Worm (Caenorhabditis elegans) whole organism, L2 larva: ENCODE measurements around the gene C14C11.4.

ENCODE experiments used
- F13H6.1 ChIP-seq: sonication (generic microtip); optimal IDR thresholded peaks from 2 replicates; lab custom pipeline; 2016; ENCODE audit warnings: missing genetic modification characterization, missing compliant biosample characterization
- Y55F3AM.14 ChIP-seq: fragments of 200-800 bp; sonication (Bioruptor generic); optimal IDR thresholded peaks from 2 replicates; lab custom pipeline; 2018; ENCODE audit warnings: mild to moderate bottlenecking, missing genetic modification characterization, missing compliant biosample characterization
- aly-2 ChIP-seq: fragments of 150-350 bp; optimal IDR thresholded peaks from 2 replicates; lab custom pipeline; 2014; ENCODE audit warnings: missing biosample characterization, missing genetic modification characterization
- ama-1 ChIP-seq: fragments of 150-350 bp; optimal IDR thresholded peaks from 2 replicates; lab custom pipeline; 2018; ENCODE audit warnings: inconsistent platforms
- blmp-1 ChIP-seq: sonication (generic microtip); optimal IDR thresholded peaks from 2 replicates; lab custom pipeline; 2017; ENCODE audit warnings: missing genetic modification characterization, mild to moderate bottlenecking, missing compliant biosample characterization, antibody characterized with exemption, moderate library complexity; ENCODE audit not compliant: insufficient read depth
- ceh-16 ChIP-seq: fragments of 150-350 bp; optimal IDR thresholded peaks from 2 replicates; lab custom pipeline; 2014; ENCODE audit warnings: missing biosample characterization, missing genetic modification characterization
- ceh-82 ChIP-seq: fragments of 150-350 bp; optimal IDR thresholded peaks from 2 replicates; lab custom pipeline; 2014; ENCODE audit warnings: missing biosample characterization, missing genetic modification characterization
- dmd-4 ChIP-seq: sonication (generic microtip); optimal IDR thresholded peaks from 2 replicates; lab custom pipeline; 2017; ENCODE audit warnings: missing biosample characterization, missing genetic modification characterization
- egl-27 ChIP-seq: sonication (generic microtip); optimal IDR thresholded peaks from 3 replicates; lab custom pipeline; 2017; ENCODE audit warnings: missing biosample characterization, missing genetic modification reagents, missing genetic modification characterization
- fos-1 ChIP-seq: fragments of 150-350 bp; optimal IDR thresholded peaks from 2 replicates; lab custom pipeline; 2014; ENCODE audit warnings: missing biosample characterization, missing genetic modification characterization
- lin-39 ChIP-seq: fragments of 150-350 bp; optimal IDR thresholded peaks from 2 replicates; lab custom pipeline; 2014; ENCODE audit warnings: missing biosample characterization, missing genetic modification reagents, missing genetic modification characterization
- lsy-2 ChIP-seq, 2 experiments: fragments of 150-350 bp in 1 of 2; sonication (generic microtip) in 1 of 2; optimal IDR thresholded peaks; 2 replicates each; lab custom pipeline; 2014 to 2017; ENCODE audit warnings: missing biosample characterization in 2 of 2, missing genetic modification characterization in 2 of 2
- mab-5 ChIP-seq: fragments of 150-350 bp; optimal IDR thresholded peaks from 2 replicates; lab custom pipeline; 2014; ENCODE audit warnings: missing biosample characterization, missing genetic modification characterization
- mbf-1 ChIP-seq: sonication (generic microtip); optimal IDR thresholded peaks from 2 replicates; lab custom pipeline; 2017; ENCODE audit warnings: missing biosample characterization, missing genetic modification characterization
- mdl-1 ChIP-seq, 2 experiments: fragments of 150-350 bp in 1 of 2; sonication (generic microtip) in 1 of 2; optimal IDR thresholded peaks; 2 replicates each; lab custom pipeline; 2017; ENCODE audit warnings: missing biosample characterization in 2 of 2, missing genetic modification characterization in 2 of 2
- nhr-11 ChIP-seq: fragments of 150-350 bp; optimal IDR thresholded peaks from 2 replicates; lab custom pipeline; 2014; ENCODE audit warnings: missing biosample characterization, missing genetic modification characterization
- nhr-12 ChIP-seq: fragments of 150-350 bp; optimal IDR thresholded peaks from 2 replicates; lab custom pipeline; 2014; ENCODE audit warnings: missing biosample characterization, missing genetic modification characterization
- nhr-129 ChIP-seq: fragments of 150-350 bp; optimal IDR thresholded peaks from 2 replicates; lab custom pipeline; 2014; ENCODE audit warnings: missing biosample characterization, missing genetic modification characterization
- nhr-21 ChIP-seq: fragments of 150-350 bp; optimal IDR thresholded peaks from 2 replicates; lab custom pipeline; 2014; ENCODE audit warnings: missing biosample characterization, missing genetic modification characterization
- nhr-6 ChIP-seq: fragments of 150-350 bp; optimal IDR thresholded peaks from 2 replicates; lab custom pipeline; 2014; ENCODE audit warnings: missing biosample characterization, missing genetic modification characterization
- peb-1 ChIP-seq: fragments of 150-350 bp; optimal IDR thresholded peaks from 2 replicates; lab custom pipeline; 2014; ENCODE audit warnings: missing biosample characterization, missing genetic modification characterization
- sma-3 ChIP-seq: sonication (generic microtip); optimal IDR thresholded peaks from 2 replicates; lab custom pipeline; 2016; ENCODE audit warnings: missing genetic modification reagents, missing genetic modification characterization, missing compliant biosample characterization
- sma-9 ChIP-seq, 2 experiments: fragments of 150-350 bp in 1 of 2; sonication (generic microtip) in 1 of 2; optimal IDR thresholded peaks; 2 replicates each; lab custom pipeline; 2014 to 2016; ENCODE audit warnings: missing genetic modification characterization in 2 of 2, mild to moderate bottlenecking in 1 of 2, missing biosample characterization in 1 of 2, missing compliant biosample characterization in 1 of 2, missing genetic modification reagents in 1 of 2, moderate library complexity in 1 of 2
- unc-55 ChIP-seq: fragments of 150-350 bp; sonication (generic microtip); optimal IDR thresholded peaks from 3 replicates; lab custom pipeline; 2014; ENCODE audit warnings: missing biosample characterization, missing genetic modification reagents, missing genetic modification characterization
- zag-1 ChIP-seq: fragments of 150-350 bp; optimal IDR thresholded peaks from 2 replicates; lab custom pipeline; 2014; ENCODE audit warnings: missing biosample characterization, missing genetic modification characterization

The C14C11.4 gene

ce11 chrV:5695635-5696034 is 48.2 kb downstream of the C14C11.4 start:
- TF ChIP-seq zag-1 (no peak), lin-39 (tag; lab: Kevin White, UChicago) (no peak), ceh-82 (tag; lab: Kevin White, UChicago) (no peak), F13H6.1 (no peak), nhr-6 (tag; lab: Kevin White, UChicago) (no peak), mab-5 (tag; lab: Kevin White, UChicago) (no peak), aly-2 (tag; lab: Kevin White, UChicago) (no peak), nhr-129 (tag; lab: Kevin White, UChicago) (peak; percentile 16), fos-1 (no peak), nhr-12 (tag; lab: Kevin White, UChicago) (no peak), unc-55 (GFP tag; lab: Kevin White, UChicago) (no peak), ceh-16 (tag; lab: Kevin White, UChicago) (no peak), peb-1 (tag; lab: Kevin White, UChicago) (no peak), nhr-11 (tag; lab: Kevin White, UChicago) (no peak), dmd-4 (no peak), blmp-1 (tag; lab: Kevin White, UChicago) (peak; percentile 46), ama-1 (lab: Kevin White, UChicago) (no peak)

ce11 chrV:5696177-5696576 is 48.8 kb downstream of the C14C11.4 start:
- TF ChIP-seq lin-39 (tag; lab: Kevin White, UChicago) (no peak), fos-1 (peak; percentile 38)
- TF ChIP-seq, all 48 proteins: peak for 1

DNA sequence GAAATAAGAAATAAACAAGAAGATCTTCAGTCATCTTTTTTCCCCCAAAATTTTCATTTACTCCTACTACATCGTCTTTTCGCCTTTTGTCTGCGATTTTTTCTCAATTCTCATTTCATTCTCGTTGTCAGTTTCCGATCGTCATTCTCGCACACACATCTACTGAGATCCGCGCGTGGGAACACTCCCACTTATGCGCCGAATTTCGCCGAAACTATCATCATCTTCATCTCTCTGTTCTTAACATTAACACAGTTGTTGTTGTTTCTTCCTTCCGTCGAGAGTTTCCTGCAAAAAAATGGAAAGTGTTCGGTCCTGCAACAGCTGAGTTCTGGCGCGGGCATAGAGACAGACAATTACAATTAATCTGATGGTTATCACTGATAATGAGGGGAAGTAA is 50.2 kb downstream of the C14C11.4 start:
- TF ChIP-seq lsy-2 (tag; optimal IDR thresholded peaks at IDR 0.05; lab: Kevin White, UChicago) (no peak), Y55F3AM.14 (GFP tag; lab: Kevin White, UChicago) (peak; percentile 0), sma-9 (GFP tag; optimal IDR thresholded peaks at IDR 0.05; lab: Kevin White, UChicago) (no peak), sma-9 (tag; optimal IDR thresholded peaks at IDR 0.05; lab: Kevin White, UChicago) (no peak), fos-1 (no peak), sma-3 (GFP tag; lab: Kevin White, UChicago) (peak; percentile 31), mdl-1 (tag; optimal IDR thresholded peaks at IDR 0.05; lab: Kevin White, UChicago) (peak in 1 of 2 experiments; percentile 13), egl-27 (tag; lab: Kevin White, UChicago) (peak; percentile 38), nhr-129 (tag; lab: Kevin White, UChicago) (peak; percentile 4), mbf-1 (tag; lab: Kevin White, UChicago) (no peak), nhr-21 (tag; lab: Kevin White, UChicago) (peak; percentile 23)

DNA sequence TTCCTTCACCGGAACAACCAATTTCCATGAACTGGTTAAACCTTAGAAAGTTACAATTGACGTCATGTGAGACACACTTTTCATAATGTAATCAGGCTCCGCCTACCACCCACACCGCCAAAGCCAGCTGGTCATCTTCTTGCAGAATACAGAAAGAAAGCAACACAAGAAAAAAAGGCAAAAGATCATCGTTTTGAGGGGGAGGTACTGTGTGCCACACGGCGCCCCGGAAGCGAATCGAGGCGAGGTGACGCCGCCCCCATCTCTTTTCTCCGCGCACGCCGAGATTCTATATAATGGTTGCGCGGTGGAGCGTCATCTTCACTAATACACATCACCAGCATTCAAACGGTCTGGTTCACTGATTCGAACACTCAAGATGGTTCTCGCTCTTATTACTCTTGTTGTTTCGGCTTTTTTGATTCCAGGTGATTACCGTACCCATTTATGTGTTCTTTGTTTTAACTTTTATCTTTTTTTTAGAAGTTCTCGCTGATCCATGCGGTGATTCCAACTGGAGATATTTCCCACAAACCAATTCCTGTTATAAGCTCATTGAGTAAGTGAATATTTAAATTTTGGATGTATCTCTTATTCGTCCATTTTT is 52.5 kb downstream of the C14C11.4 start, which contains the start of gene clec-1:
Gene clec-1, plus strand, starts transcription at position 320 of the 607 bp plus-strand sequence.
- no peak for TF ChIP-seq Y55F3AM.14 (GFP tag; lab: Kevin White, UChicago)
- peak; percentile 19 for TF ChIP-seq sma-3 (GFP tag; lab: Kevin White, UChicago)
